Worm (Caenorhabditis elegans) whole organism, midembryonic: Measurements from ENCODE around the gene srbc-30.

ENCODE experiments used
- T22C8.4 ChIP-seq: fragments of 200-800 bp; sonication (Bioruptor generic); IDR thresholded peaks from 2 replicates; pipeline ENCODE4 v1.3.6; 2022; ENCODE audit warnings: missing genetic modification characterization, missing compliant biosample characterization
- cog-1 ChIP-seq: sonication (generic microtip); optimal IDR thresholded peaks from 2 replicates; lab custom pipeline; 2016; ENCODE audit warnings: missing genetic modification characterization, missing compliant biosample characterization
- flt-1 ChIP-seq: fragments of 200-800 bp; sonication (Bioruptor generic); IDR thresholded peaks from 2 replicates; pipeline ENCODE4 v1.3.6; 2022; ENCODE audit warnings: missing genetic modification characterization, missing compliant biosample characterization
- klf-2 ChIP-seq: fragments of 200-800 bp; sonication (Bioruptor generic); conservative IDR thresholded peaks from 2 replicates; pipeline ENCODE4 v1.3.6; 2022; ENCODE audit warnings: missing genetic modification reagents, missing genetic modification characterization, missing compliant biosample characterization
- med-1 ChIP-seq: sonication (generic microtip); optimal IDR thresholded peaks from 2 replicates; lab custom pipeline; 2017; ENCODE audit warnings: missing genetic modification characterization, mild to moderate bottlenecking, missing compliant biosample characterization, antibody characterized with exemption, missing genetic modification reagents; ENCODE audit not compliant: insufficient read depth
- ref-1 ChIP-seq: fragments of 200-800 bp; sonication (Bioruptor generic); conservative IDR thresholded peaks from 2 replicates; pipeline ENCODE4 v1.3.6; 2022; ENCODE audit warnings: missing genetic modification reagents, missing genetic modification characterization, missing compliant biosample characterization
- tab-1 ChIP-seq: fragments of 200-800 bp; sonication (Bioruptor generic); IDR thresholded peaks from 2 replicates; pipeline ENCODE4 v1.3.6; 2022; ENCODE audit warnings: missing genetic modification characterization, missing compliant biosample characterization
- ztf-23 ChIP-seq: fragments of 200-800 bp; sonication (Bioruptor generic); IDR thresholded peaks from 2 replicates; pipeline ENCODE4 v1.3.6; 2022; ENCODE audit warnings: missing genetic modification reagents, missing genetic modification characterization, missing compliant biosample characterization
- ztf-29 ChIP-seq: fragments of 200-800 bp; sonication (Bioruptor generic); IDR thresholded peaks from 2 replicates; pipeline ENCODE4 v1.3.6; 2022; ENCODE audit warnings: missing genetic modification reagents, missing genetic modification characterization, missing compliant biosample characterization

Gene srbc-30

DNA sequence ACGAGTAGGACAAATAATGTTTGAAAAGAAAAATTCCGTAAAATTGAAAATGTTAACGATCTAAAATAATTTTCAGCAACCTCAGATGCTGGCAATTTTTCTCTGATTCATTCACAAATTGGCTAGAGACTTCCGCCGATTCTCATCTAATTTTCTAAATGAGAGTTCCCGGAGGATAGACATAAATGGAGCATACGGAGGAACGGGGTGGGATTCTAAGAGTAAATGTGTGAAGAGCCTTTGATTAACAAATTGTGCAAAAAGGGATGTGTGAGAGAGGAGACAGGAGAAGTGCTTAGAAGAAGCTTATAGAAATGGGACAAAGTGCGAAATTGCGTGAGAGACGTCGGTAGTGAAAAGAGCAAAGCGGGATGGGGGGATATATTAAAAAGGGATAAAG is 28.6 kb downstream of the srbc-30 start:
- no peak for TF ChIP-seq T22C8.4 (GFP tag; lab: Robert Waterston, UW)
- TF ChIP-seq ref-1 (GFP tag; lab: Robert Waterston, UW), result no peak
- TF ChIP-seq cog-1 (tag; lab: Kevin White, UChicago), result no peak
- TF ChIP-seq med-1 (GFP tag; lab: Kevin White, UChicago), result no peak
- TF ChIP-seq ztf-23 (GFP tag; lab: Robert Waterston, UW), result no peak
- no peak for TF ChIP-seq ztf-29
- no peak for TF ChIP-seq klf-2 (GFP tag; lab: Robert Waterston, UW)
- TF ChIP-seq flt-1 (GFP tag; lab: Robert Waterston, UW), result no peak
- no peak for TF ChIP-seq tab-1

DNA sequence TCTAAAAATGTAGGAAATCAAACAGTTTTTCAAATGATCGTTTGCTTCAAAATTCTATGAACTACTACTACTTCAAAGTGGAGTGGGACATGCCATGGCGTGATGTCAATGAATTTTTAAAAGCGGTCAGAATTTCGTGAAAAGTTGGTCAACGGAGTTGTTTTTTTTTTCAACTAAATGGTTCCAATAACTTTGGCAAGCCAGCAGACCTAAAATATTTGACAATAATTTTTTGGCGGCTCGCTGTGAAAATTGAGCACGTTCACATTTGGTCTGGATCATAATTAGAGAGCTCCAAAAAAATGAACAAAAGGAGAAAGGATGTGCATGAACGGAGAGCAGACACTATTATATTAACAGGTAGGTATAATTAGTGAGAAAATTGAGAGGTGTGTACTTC is 29.9 kb downstream of the srbc-30 start:
- TF ChIP-seq klf-2 (GFP tag; lab: Robert Waterston, UW) (no peak), flt-1 (GFP tag; lab: Robert Waterston, UW) (no peak), ztf-29 (no peak), tab-1 (no peak), ztf-23 (GFP tag; lab: Robert Waterston, UW) (no peak), T22C8.4 (GFP tag; lab: Robert Waterston, UW) (no peak), cog-1 (tag; lab: Kevin White, UChicago) (no peak), med-1 (GFP tag; lab: Kevin White, UChicago) (no peak), ref-1 (GFP tag; lab: Robert Waterston, UW) (no peak)

DNA sequence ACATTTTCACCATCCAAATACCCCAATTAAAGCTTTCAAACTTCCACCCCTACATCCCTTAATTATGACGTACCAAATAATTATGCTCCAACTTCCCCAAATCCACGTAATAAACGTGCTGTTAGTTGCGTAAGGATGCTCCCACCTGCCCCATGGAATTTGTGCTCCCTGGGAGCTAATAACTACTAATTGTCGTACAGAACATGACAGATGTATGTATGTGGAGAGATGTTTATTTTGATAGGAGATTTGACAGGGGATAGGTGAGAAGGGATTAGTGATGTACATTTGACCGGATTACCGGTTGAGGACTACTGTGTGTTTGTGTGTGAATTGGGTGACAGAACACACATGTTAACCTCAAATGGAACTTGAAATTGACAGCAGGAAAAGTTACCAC is 30.4 kb downstream of the srbc-30 start:
- TF ChIP-seq med-1 (GFP tag; lab: Kevin White, UChicago), result no peak
- TF ChIP-seq cog-1 (tag; lab: Kevin White, UChicago), result no peak
- TF ChIP-seq ref-1 (GFP tag; lab: Robert Waterston, UW), result no peak
- no peak for TF ChIP-seq T22C8.4 (GFP tag; lab: Robert Waterston, UW)
- TF ChIP-seq tab-1, result no peak
- TF ChIP-seq ztf-29, result no peak
- no peak for TF ChIP-seq ztf-23 (GFP tag; lab: Robert Waterston, UW)
- no peak for TF ChIP-seq klf-2 (GFP tag; lab: Robert Waterston, UW)
- TF ChIP-seq flt-1 (GFP tag; lab: Robert Waterston, UW), result no peak

DNA sequence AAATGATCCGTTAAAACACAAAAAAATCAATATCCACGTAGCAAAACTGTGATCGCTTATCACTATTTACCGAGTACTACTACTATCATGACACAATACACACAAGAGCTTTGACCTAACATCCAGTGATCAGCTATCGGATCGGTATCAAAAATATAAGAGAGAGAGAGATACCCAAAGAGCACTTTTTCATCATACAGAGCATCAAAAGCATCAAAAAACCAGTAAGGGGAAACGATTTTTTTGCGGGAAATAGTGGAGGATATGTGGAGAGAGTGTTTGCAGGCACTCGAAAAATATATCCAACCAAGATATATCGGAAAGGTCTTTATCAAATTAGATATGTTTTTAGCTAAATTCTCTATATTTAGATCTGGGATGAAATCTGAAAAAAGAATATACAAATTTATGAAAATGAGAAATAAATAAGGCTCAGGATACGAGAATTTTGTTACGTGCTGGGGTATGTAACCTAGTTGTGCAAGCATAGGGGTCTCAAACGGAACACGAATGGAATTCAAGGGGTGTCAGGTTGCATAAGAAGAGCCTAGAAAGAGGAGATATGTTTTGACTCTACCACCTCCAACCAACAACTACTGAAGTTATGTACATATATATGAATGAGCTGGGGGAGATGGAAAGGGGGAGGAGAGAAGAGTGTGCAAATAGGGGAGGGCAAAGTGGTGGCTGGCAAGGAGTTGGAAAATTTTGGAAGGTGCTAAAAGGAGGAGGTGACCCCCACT is 35.0 kb downstream of the srbc-30 start:
- TF ChIP-seq ref-1 (GFP tag; lab: Robert Waterston, UW), result no peak

DNA sequence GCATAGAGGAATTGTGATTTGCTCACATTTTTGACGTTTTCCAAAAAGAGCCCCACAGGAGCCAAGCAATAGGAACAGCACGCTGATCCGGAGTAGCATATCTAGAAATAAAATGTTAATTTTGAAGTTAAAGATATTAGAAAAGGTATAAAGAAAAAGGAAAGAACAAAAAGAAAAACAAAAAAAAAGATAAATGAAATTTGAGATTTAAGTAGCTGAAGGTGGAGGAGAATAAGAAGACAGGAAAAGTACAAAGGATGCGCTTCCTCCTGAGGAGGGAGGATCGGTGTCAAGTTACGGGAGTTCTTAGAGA is 35.5 kb downstream of the srbc-30 start, which contains the start of gene cfz-2:
TSS of gene cfz-2 (minus strand) at position 101 of the 313 bp plus-strand sequence.
- TF ChIP-seq flt-1 (GFP tag; lab: Robert Waterston, UW), result no peak
- no peak for TF ChIP-seq ztf-23 (GFP tag; lab: Robert Waterston, UW)
- no peak for TF ChIP-seq T22C8.4 (GFP tag; lab: Robert Waterston, UW)
- no peak for TF ChIP-seq klf-2 (GFP tag; lab: Robert Waterston, UW)
- no peak for TF ChIP-seq cog-1 (tag; lab: Kevin White, UChicago)
- TF ChIP-seq med-1 (GFP tag; lab: Kevin White, UChicago), result no peak
- TF ChIP-seq tab-1, result no peak
- TF ChIP-seq ref-1 (GFP tag; lab: Robert Waterston, UW), result no peak
- TF ChIP-seq ztf-29, result no peak

DNA sequence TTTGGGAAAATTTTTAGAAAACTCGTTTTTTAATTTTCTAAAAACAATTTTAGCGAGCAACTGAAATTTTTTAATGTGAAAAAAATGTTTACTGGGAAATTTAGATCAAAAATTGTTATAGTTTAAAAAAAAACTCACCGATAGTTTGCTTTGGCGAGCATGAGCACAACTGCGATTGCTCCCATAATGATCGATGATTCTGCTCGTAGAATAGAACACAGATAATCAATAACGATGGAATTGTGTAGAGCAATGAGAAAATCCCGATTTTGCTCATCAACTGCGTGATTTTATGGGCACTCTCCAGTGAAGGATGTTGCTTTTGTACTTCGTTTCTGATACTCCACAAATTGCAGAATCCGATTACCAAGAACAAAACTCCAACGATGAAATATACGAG is 37.6 kb downstream of the srbc-30 start:
- TF ChIP-seq tab-1 (no peak), T22C8.4 (GFP tag; lab: Robert Waterston, UW) (no peak), klf-2 (GFP tag; lab: Robert Waterston, UW) (no peak), ztf-29 (no peak), cog-1 (tag; lab: Kevin White, UChicago) (no peak), med-1 (GFP tag; lab: Kevin White, UChicago) (no peak), ztf-23 (GFP tag; lab: Robert Waterston, UW) (no peak), flt-1 (GFP tag; lab: Robert Waterston, UW) (no peak), ref-1 (GFP tag; lab: Robert Waterston, UW) (no peak)

DNA sequence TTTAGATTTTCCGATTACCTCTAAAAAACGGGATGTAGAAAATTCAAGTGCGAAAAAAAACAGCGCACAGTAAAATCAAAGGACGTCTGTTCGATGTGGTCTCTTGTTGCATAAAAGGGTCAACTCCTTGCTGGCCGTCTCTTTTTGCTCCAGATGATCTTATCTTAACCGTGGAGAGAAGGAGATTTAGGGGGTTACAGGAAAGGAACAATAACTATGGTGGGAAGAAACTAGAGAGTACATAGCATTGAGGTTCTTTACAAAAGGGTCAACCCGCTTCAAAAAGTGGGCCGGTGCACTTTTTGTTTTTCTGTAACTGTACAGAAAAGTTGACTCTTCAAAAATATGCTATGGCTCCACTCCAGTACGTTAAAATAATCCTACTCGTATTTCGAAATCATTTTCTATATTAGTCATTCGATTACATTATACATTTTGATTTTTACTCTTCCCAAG is 48.7 kb downstream of the srbc-30 start, which contains the start of the genes T20D4.19 and srj-9:
TSS of gene T20D4.19 (minus strand) at position 101 of the 456 bp plus-strand sequence.
TSS of gene srj-9 (plus strand) at position 406 of the 456 bp plus-strand sequence.
- TF ChIP-seq cog-1 (tag; lab: Kevin White, UChicago) (no peak), T22C8.4 (GFP tag; lab: Robert Waterston, UW) (no peak), flt-1 (GFP tag; lab: Robert Waterston, UW) (no peak), med-1 (GFP tag; lab: Kevin White, UChicago) (no peak), klf-2 (GFP tag; lab: Robert Waterston, UW) (no peak), ztf-23 (GFP tag; lab: Robert Waterston, UW) (no peak), ztf-29 (no peak), tab-1 (no peak), ref-1 (GFP tag; lab: Robert Waterston, UW) (no peak)

DNA sequence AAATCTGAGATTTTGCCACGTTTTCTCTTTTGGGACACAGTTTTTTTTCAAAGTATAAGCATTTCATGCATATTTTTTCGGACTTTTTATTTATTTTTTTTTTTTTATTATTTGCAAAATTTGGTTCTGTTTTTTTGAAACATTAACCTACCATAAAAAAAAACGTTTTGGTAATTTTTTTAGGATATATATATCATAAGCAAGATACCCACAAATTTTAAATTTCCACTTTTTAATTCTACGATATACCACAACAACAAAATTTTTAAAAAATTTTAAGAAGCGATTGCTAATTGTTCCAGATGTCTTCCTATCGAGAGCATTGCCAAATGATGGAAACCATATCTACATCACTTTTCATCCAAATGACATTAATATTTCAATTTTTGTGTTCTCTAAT is 51.5 kb downstream of the srbc-30 start, which contains the start of gene srab-20:
TSS of gene srab-20 (plus strand) at position 301 of the 400 bp plus-strand sequence.
- TF ChIP-seq T22C8.4 (GFP tag; lab: Robert Waterston, UW) (no peak), flt-1 (GFP tag; lab: Robert Waterston, UW) (no peak), cog-1 (tag; lab: Kevin White, UChicago) (no peak), ref-1 (GFP tag; lab: Robert Waterston, UW) (no peak), med-1 (GFP tag; lab: Kevin White, UChicago) (no peak), ztf-29 (no peak), klf-2 (GFP tag; lab: Robert Waterston, UW) (no peak), tab-1 (no peak), ztf-23 (GFP tag; lab: Robert Waterston, UW) (no peak)
